Fruit fly (Drosophila melanogaster): ENCODE measurements around the gene Nt5a.

Nt5a gene

dm6 chr3L:1342133-1342580 lies 34.9 kb upstream of the Nt5a start, which contains the start of gene indra (continued):
- TF ChIP-seq CG33557 (GFP tag; optimal IDR thresholded peaks at IDR 0.05) (peak; percentile 45), Dfd (GFP tag; optimal IDR thresholded peaks at IDR 0.05) (no peak), CG14014 (GFP tag; IDR thresholded peaks at IDR 0.05) (peak; percentile 57; the same call in 1 of the 2 replicates), Deaf1 (tag; optimal IDR thresholded peaks at IDR 0.05) (no peak), kni (GFP tag; optimal IDR thresholded peaks at IDR 0.05) (no peak), Ets97D (GFP tag; optimal IDR thresholded peaks at IDR 0.05) (peak; percentile 75), CG9932 (GFP tag; IDR thresholded peaks at IDR 0.05) (peak; percentile 72), sna (GFP tag; IDR thresholded peaks at IDR 0.05; ENCODE audit: partially characterized antibody) (no peak; the same call in 1 of the 2 replicates), CG13424 (tag; optimal IDR thresholded peaks at IDR 0.05) (peak; percentile 76), zfh2 (GFP tag; optimal IDR thresholded peaks at IDR 0.05) (peak; percentile 74), CG32532 (GFP tag; IDR thresholded peaks at IDR 0.05) (peak; percentile 43; the same call in 1 of the 2 replicates), CG10366 (GFP tag; IDR thresholded peaks at IDR 0.05) (no peak), CG5953 (GFP tag; IDR thresholded peaks at IDR 0.05) (no peak), Trl (optimal IDR thresholded peaks at IDR 0.05) (no peak), Trl (GFP tag; optimal IDR thresholded peaks at IDR 0.05) (peak; percentile 27), HLH3B (GFP tag; IDR thresholded peaks at IDR 0.05) (no peak), btn (GFP tag; optimal IDR thresholded peaks at IDR 0.05) (no peak), tx (GFP tag; optimal IDR thresholded peaks at IDR 0.05) (peak; percentile 45), Sox102F (GFP tag; optimal IDR thresholded peaks at IDR 0.05) (no peak), ewg (GFP tag; optimal IDR thresholded peaks at IDR 0.05) (peak; percentile 54), Dp (GFP tag; optimal IDR thresholded peaks at IDR 0.05) (peak; percentile 76), CG8478 (optimal IDR thresholded peaks at IDR 0.05) (no peak), CG9817 (tag; optimal IDR thresholded peaks at IDR 0.05) (peak; percentile 59), CG43689 (GFP tag; IDR thresholded peaks at IDR 0.05) (no peak), pzg (GFP tag; optimal IDR thresholded peaks at IDR 0.05) (peak; percentile 75), Xrp1 (GFP tag; IDR thresholded peaks at IDR 0.05) (peak; percentile 29; the same call in 1 of the 2 replicates), CG15011 (GFP tag; optimal IDR thresholded peaks at IDR 0.05) (no peak), CG12769 (tag; optimal IDR thresholded peaks at IDR 0.05) (no peak), CG31224 (GFP tag; IDR thresholded peaks at IDR 0.05) (no peak), CG3065 (GFP tag; optimal IDR thresholded peaks at IDR 0.05) (no peak), Lim3 (GFP tag; IDR thresholded peaks at IDR 0.05) (no peak), ATbp (GFP tag; optimal IDR thresholded peaks at IDR 0.05) (no peak), inv (GFP tag; IDR thresholded peaks at IDR 0.05; ENCODE audit: partially characterized antibody) (no peak; the same call in 1 of the 2 replicates), hbn (GFP tag; IDR thresholded peaks at IDR 0.05; ENCODE audit: partially characterized antibody) (peak; percentile 50; the same call in 1 of the 2 replicates), Mes4 (GFP tag; optimal IDR thresholded peaks at IDR 0.05) (peak; percentile 49), chinmo (GFP tag; IDR thresholded peaks at IDR 0.05; ENCODE audit: partially characterized antibody) (no peak), CG17359 (tag; optimal IDR thresholded peaks at IDR 0.05) (peak; percentile 32), MESR4 (GFP tag; optimal IDR thresholded peaks at IDR 0.05) (peak; percentile 31), CG32767 (GFP tag; IDR thresholded peaks at IDR 0.05) (no peak), Jarid2 (GFP tag; optimal IDR thresholded peaks at IDR 0.05) (no peak), Hey (tag; optimal IDR thresholded peaks at IDR 0.05) (no peak), CG2889 (GFP tag; IDR thresholded peaks at IDR 0.05) (0 out of 3 replicates have a peak, but pooled peaks have one; percentile 21), Nf-YC (tag; optimal IDR thresholded peaks at IDR 0.05) (no peak), usp (GFP tag; optimal IDR thresholded peaks at IDR 0.05) (no peak), her (GFP tag; optimal IDR thresholded peaks at IDR 0.05) (peak; percentile 8), BtbVII (GFP tag; optimal IDR thresholded peaks at IDR 0.05) (no peak), Sin3A (optimal IDR thresholded peaks at IDR 0.05) (peak; percentile 81), CG9609 (GFP tag; optimal IDR thresholded peaks at IDR 0.05) (peak; percentile 61), Pdp1 (GFP tag; optimal IDR thresholded peaks at IDR 0.05) (peak; percentile 52 to 100), TFAM (GFP tag; optimal IDR thresholded peaks at IDR 0.05) (no peak), Optix (GFP tag; IDR thresholded peaks at IDR 0.05) (no peak), chm (GFP tag; IDR thresholded peaks at IDR 0.05) (0 out of 2 replicates have a peak, but pooled peaks have one; percentile 29)
